Worm (Caenorhabditis elegans) whole organism, mixed stage, embryonic: ENCODE measurements around the gene R13D7.2.

Experiments
- blmp-1 ChIP-seq: fragments of 150-350 bp; optimal IDR thresholded peaks from 2 replicates; lab custom pipeline; 2014; ENCODE audit warnings: missing biosample characterization, missing genetic modification characterization
- ces-1 ChIP-seq: fragments of 150-350 bp; optimal IDR thresholded peaks from 2 replicates; lab custom pipeline; 2014; ENCODE audit warnings: missing biosample characterization, missing genetic modification reagents, missing genetic modification characterization
- elt-3 ChIP-seq: fragments of 150-350 bp; optimal IDR thresholded peaks from 2 replicates; lab custom pipeline; 2014; ENCODE audit warnings: missing biosample characterization, missing genetic modification characterization
- ham-2 ChIP-seq: fragments of 200-800 bp; sonication (Bioruptor generic); optimal IDR thresholded peaks from 2 replicates; lab custom pipeline; 2018; ENCODE audit warnings: mild to moderate bottlenecking, missing genetic modification characterization, missing compliant biosample characterization
- lsy-2 ChIP-seq: fragments of 150-350 bp; optimal IDR thresholded peaks from 2 replicates; lab custom pipeline; 2014; ENCODE audit warnings: missing biosample characterization, missing genetic modification characterization
- mls-2 ChIP-seq: sonication (generic microtip); optimal IDR thresholded peaks from 2 replicates; lab custom pipeline; 2016; ENCODE audit warnings: mild to moderate bottlenecking, missing genetic modification characterization, moderate library complexity, missing compliant biosample characterization
- nhr-28 ChIP-seq: fragments of 150-350 bp; optimal IDR thresholded peaks from 2 replicates; lab custom pipeline; 2014; ENCODE audit warnings: missing biosample characterization, missing genetic modification characterization
- pha-4 ChIP-seq: fragments of 150-350 bp; optimal IDR thresholded peaks from 2 replicates; lab custom pipeline; 2018; ENCODE audit warnings: missing biosample characterization, missing genetic modification reagents, missing genetic modification characterization
- sptf-1 ChIP-seq: sonication (generic microtip); optimal IDR thresholded peaks from 2 replicates; lab custom pipeline; 2017; ENCODE audit warnings: mild to moderate bottlenecking, missing genetic modification characterization, moderate library complexity, missing compliant biosample characterization
- tbx-8 ChIP-seq: fragments of 200-800 bp; sonication (Bioruptor generic); optimal IDR thresholded peaks from 2 replicates; lab custom pipeline; 2018; ENCODE audit warnings: mild to moderate bottlenecking, missing genetic modification characterization, moderate library complexity, missing compliant biosample characterization
- unc-39 ChIP-seq: fragments of 150-350 bp; optimal IDR thresholded peaks from 2 replicates; lab custom pipeline; 2014; ENCODE audit warnings: missing biosample characterization, missing genetic modification characterization
- unc-62 ChIP-seq: fragments of 150-350 bp; optimal IDR thresholded peaks from 2 replicates; lab custom pipeline; 2014; ENCODE audit warnings: missing biosample characterization, missing genetic modification reagents, missing genetic modification characterization
- ztf-11 ChIP-seq: fragments of 150-350 bp; optimal IDR thresholded peaks from 2 replicates; lab custom pipeline; 2014; ENCODE audit warnings: missing biosample characterization, missing genetic modification characterization

- TF ChIP-seq tbx-8 (GFP tag; lab: Kevin White, UChicago) (no peak), unc-39 (no peak), unc-62 (GFP tag; lab: Kevin White, UChicago) (no peak), sptf-1 (tag; lab: Kevin White, UChicago) (no peak), pha-4 (tag; lab: Kevin White, UChicago) (no peak), ztf-11 (no peak), mls-2 (tag; lab: Kevin White, UChicago) (no peak), ces-1 (GFP tag; lab: Kevin White, UChicago) (no peak), nhr-28 (tag; lab: Kevin White, UChicago) (no peak), ham-2 (GFP tag; lab: Kevin White, UChicago) (no peak), elt-3 (tag; lab: Kevin White, UChicago) (no peak), lsy-2 (tag; lab: Kevin White, UChicago) (no peak), blmp-1 (no peak)
Measured at ce11 chrV:7413107-7413774, 3.5 kb downstream of the R13D7.2 start, which contains the start of gene F18E3.11.
